Worm (Caenorhabditis elegans) whole organism, early embryonic: Measurements from ENCODE around the gene R08F11.4.

Source experiments
- aly-1 ChIP-seq: sonication (generic microtip); optimal IDR thresholded peaks from 2 replicates; lab custom pipeline; 2016; ENCODE audit warnings: missing genetic modification characterization, missing compliant biosample characterization
- ama-1 ChIP-seq: fragments of 150-350 bp; optimal IDR thresholded peaks from 2 replicates; lab custom pipeline; 2014
- ets-7 ChIP-seq: sonication (generic microtip); optimal IDR thresholded peaks from 2 replicates; lab custom pipeline; 2016; ENCODE audit warnings: missing genotype, missing genetic modification characterization, missing compliant biosample characterization
- scrt-1 ChIP-seq: fragments of 200-800 bp; sonication (Bioruptor generic); IDR thresholded peaks from 2 replicates; pipeline ENCODE4 v1.3.6; 2022; ENCODE audit warnings: missing genetic modification characterization, missing compliant biosample characterization
- tbx-11 ChIP-seq: fragments of 200-800 bp; sonication (Bioruptor generic); IDR thresholded peaks from 2 replicates; pipeline ENCODE4 v1.3.6; 2022; ENCODE audit warnings: missing genetic modification characterization, missing compliant biosample characterization
- tra-4 ChIP-seq: sonication (generic microtip); optimal IDR thresholded peaks from 2 replicates; lab custom pipeline; 2017; ENCODE audit warnings: missing genetic modification characterization, missing compliant biosample characterization

- TF ChIP-seq ama-1 (lab: Kevin White, UChicago) (no peak), aly-1 (tag; lab: Kevin White, UChicago) (no peak), tra-4 (tag; lab: Kevin White, UChicago) (no peak), ets-7 (tag; lab: Kevin White, UChicago) (no peak), tbx-11 (GFP tag; lab: Robert Waterston, UW) (no peak), scrt-1 (GFP tag; lab: Robert Waterston, UW) (no peak)
Measured at ce11 chrV:3759419-3759915, 45.9 kb downstream of the R08F11.4 start, which contains the start of gene chk-1.
